Fruit fly (Drosophila melanogaster) whole organism, embryonic: ENCODE measurements around the gene CG10011.

ENCODE experiments used
- Atf-2 ChIP-seq: fragments of 200-800 bp; sonication (Bioruptor generic); optimal IDR thresholded peaks from 2 replicates; lab custom pipeline; 2016; ENCODE audit warnings: missing biosample characterization, missing genetic modification characterization
- Atf3 ChIP-seq: fragments of 200-800 bp; sonication (Bioruptor generic); optimal IDR thresholded peaks from 3 replicates; lab custom pipeline; 2016; ENCODE audit warnings: missing biosample characterization, missing genetic modification characterization
- Atf6 ChIP-seq: fragments of 200-800 bp; sonication (Bioruptor generic); IDR thresholded peaks from 2 replicates; pipeline ENCODE4 v1.3.6; 2022; ENCODE audit warnings: missing biosample characterization, missing genetic modification characterization
- Bdp1 ChIP-seq: fragments of 200-800 bp; sonication (Bioruptor generic); optimal IDR thresholded peaks from 3 replicates; lab custom pipeline; 2016; ENCODE audit warnings: missing biosample characterization, missing genetic modification characterization
- Blimp-1 ChIP-seq: fragments of 200-800 bp; sonication (Bioruptor generic); optimal IDR thresholded peaks from 3 replicates; lab custom pipeline; 2018; ENCODE audit warnings: missing biosample characterization, missing genetic modification characterization, mild to moderate bottlenecking, moderate library complexity, missing genetic modification reagents
- CG11247 ChIP-seq: fragments of 200-800 bp; sonication (Bioruptor generic); IDR thresholded peaks from 2 replicates; pipeline ENCODE4 v1.3.6; 2022; ENCODE audit warnings: missing biosample characterization, missing genetic modification characterization
- CG14050 ChIP-seq: fragments of 200-800 bp; sonication (Bioruptor generic); IDR thresholded peaks from 3 replicates; pipeline ENCODE4 v1.3.6; 2022; ENCODE audit warnings: missing biosample characterization, missing genetic modification characterization
- CG14441 ChIP-seq: fragments of 200-800 bp; sonication (Bioruptor generic); IDR thresholded peaks from 2 replicates; pipeline ENCODE4 v1.3.6; 2022; ENCODE audit warnings: missing biosample characterization, missing genetic modification characterization
- CG14965 ChIP-seq: fragments of 200-800 bp; sonication (Bioruptor generic); optimal IDR thresholded peaks from 2 replicates; lab custom pipeline; 2016; ENCODE audit warnings: missing biosample characterization, missing genetic modification characterization, borderline replicate concordance
- CG1602 ChIP-seq: fragments of 200-800 bp; sonication (Bioruptor generic); optimal IDR thresholded peaks from 3 replicates; lab custom pipeline; 2016; ENCODE audit warnings: missing biosample characterization, missing genetic modification characterization
- CG17328 ChIP-seq: fragments of 200-800 bp; sonication (Bioruptor generic); IDR thresholded peaks from 2 replicates; pipeline ENCODE4 v1.3.6; 2022; ENCODE audit warnings: missing biosample characterization, missing genetic modification characterization
- CG17361 ChIP-seq: fragments of 200-800 bp; sonication (Bioruptor generic); IDR thresholded peaks from 3 replicates; pipeline ENCODE4 v1.3.6; 2022; ENCODE audit warnings: missing biosample characterization, missing genetic modification characterization
- CG17612 ChIP-seq: fragments of 200-800 bp; sonication (Bioruptor generic); IDR thresholded peaks from 2 replicates; pipeline ENCODE4 v1.3.6; 2022; ENCODE audit warnings: missing biosample characterization, missing genetic modification characterization
- CG2889 ChIP-seq: fragments of 200-800 bp; sonication (Bioruptor generic); IDR thresholded peaks from 3 replicates; pipeline ENCODE4 v1.3.6; 2022; ENCODE audit warnings: missing biosample characterization, missing genetic modification characterization
- CG31224 ChIP-seq: fragments of 200-800 bp; sonication (Bioruptor generic); IDR thresholded peaks from 2 replicates; pipeline ENCODE4 v1.3.6; 2022; ENCODE audit warnings: missing biosample characterization, missing genetic modification characterization
- CG5180 ChIP-seq: fragments of 200-800 bp; sonication (Bioruptor generic); optimal IDR thresholded peaks from 3 replicates; lab custom pipeline; 2017; ENCODE audit warnings: missing biosample characterization, missing genetic modification characterization, mild to moderate bottlenecking, moderate library complexity, missing genetic modification reagents
- CG6254 ChIP-seq: fragments of 200-800 bp; sonication (Bioruptor generic); optimal IDR thresholded peaks from 3 replicates; lab custom pipeline; 2017; ENCODE audit warnings: mild to moderate bottlenecking, missing biosample characterization, missing genetic modification reagents, missing genetic modification characterization
- CG6683 ChIP-seq: fragments of 200-800 bp; sonication (Bioruptor generic); optimal IDR thresholded peaks from 2 replicates; lab custom pipeline; 2017; ENCODE audit warnings: missing biosample characterization, mild to moderate bottlenecking, missing genetic modification characterization, missing genetic modification reagents
- CG7357 ChIP-seq: fragments of 200-800 bp; sonication (Bioruptor generic); IDR thresholded peaks from 3 replicates; pipeline ENCODE4 v1.3.6; 2022; ENCODE audit warnings: missing biosample characterization, missing genetic modification characterization
- CG9876 ChIP-seq: fragments of 200-800 bp; sonication (Bioruptor generic); optimal IDR thresholded peaks from 2 replicates; lab custom pipeline; 2016; ENCODE audit warnings: missing biosample characterization, missing genetic modification characterization
- Dfd ChIP-seq, 2 experiments: fragments of >200 bp; optimal IDR thresholded peaks; 2 replicates each; lab custom pipeline; 2017; ENCODE audit warnings: missing biosample characterization in 2 of 2, missing genetic modification characterization in 2 of 2
- Dip2 ChIP-seq: fragments of 200-800 bp; sonication (Bioruptor generic); IDR thresholded peaks from 2 replicates; pipeline ENCODE4 v1.3.6; 2022; ENCODE audit warnings: missing biosample characterization, missing genetic modification characterization
- Doc3 ChIP-seq: fragments of 200-800 bp; sonication (Bioruptor generic); IDR thresholded peaks from 3 replicates; pipeline ENCODE4 v1.3.6; 2022; ENCODE audit warnings: missing biosample characterization, missing genetic modification characterization; ENCODE audit not compliant: partially characterized antibody
- Dp ChIP-seq: fragments of 200-800 bp; sonication (Bioruptor generic); optimal IDR thresholded peaks from 2 replicates; lab custom pipeline; 2018; ENCODE audit warnings: missing biosample characterization, mild to moderate bottlenecking, missing genetic modification characterization, moderate library complexity
- Dref ChIP-seq: fragments of 200-800 bp; sonication (Bioruptor generic); IDR thresholded peaks from 2 replicates; pipeline ENCODE4 v1.3.6; 2022; ENCODE audit warnings: missing biosample characterization, missing genetic modification characterization
- H2.0 ChIP-seq: fragments of 200-800 bp; sonication (Bioruptor generic); IDR thresholded peaks from 2 replicates; pipeline ENCODE4 v1.3.6; 2022; ENCODE audit warnings: missing biosample characterization, missing genetic modification characterization
- Hr51 ChIP-seq, 2 experiments: fragments of 200-800 bp; sonication (Bioruptor generic); optimal IDR thresholded peaks; 2 replicates in 1 of 2; 3 replicates in 1 of 2; lab custom pipeline; 2016 to 2018; ENCODE audit warnings: missing biosample characterization in 2 of 2, missing genetic modification characterization in 2 of 2, mild to moderate bottlenecking in 1 of 2, moderate library complexity in 1 of 2
- MBD-R2 ChIP-seq: fragments of 200-800 bp; sonication (Bioruptor generic); IDR thresholded peaks from 2 replicates; pipeline ENCODE4 v1.3.6; 2022; ENCODE audit warnings: missing biosample characterization, missing genetic modification characterization
- Oaz ChIP-seq: fragments of 200-800 bp; sonication (Bioruptor generic); IDR thresholded peaks from 2 replicates; pipeline ENCODE4 v1.3.6; 2022; ENCODE audit warnings: missing biosample characterization, missing genetic modification characterization
- Sry-β ChIP-seq: fragments of 200-800 bp; sonication (Bioruptor generic); optimal IDR thresholded peaks from 2 replicates; lab custom pipeline; 2018; ENCODE audit warnings: missing biosample characterization, mild to moderate bottlenecking, missing genetic modification characterization, moderate library complexity
- Trl ChIP-seq, 3 experiments: fragments of >200 bp in 2 of 3; fragments of 200-800 bp in 1 of 3; sonication (Bioruptor generic) in 1 of 3; optimal IDR thresholded peaks; 2 replicates in 1 of 3; 3 replicates in 2 of 3; lab custom pipeline; 2016 to 2017; ENCODE audit warnings: missing biosample characterization in 1 of 3, missing genetic modification characterization in 1 of 3
- bcd ChIP-seq: fragments of 200-800 bp; sonication (Bioruptor generic); optimal IDR thresholded peaks from 2 replicates; lab custom pipeline; 2017; ENCODE audit warnings: missing biosample characterization, mild to moderate bottlenecking, missing genetic modification characterization
- cas ChIP-seq: fragments of 200-800 bp; sonication (Bioruptor generic); IDR thresholded peaks from 2 replicates; pipeline ENCODE4 v1.3.6; 2022; ENCODE audit warnings: missing biosample characterization, missing genetic modification characterization
- chm ChIP-seq: fragments of 200-800 bp; sonication (Bioruptor generic); IDR thresholded peaks from 2 replicates; pipeline ENCODE4 v1.3.6; 2022; ENCODE audit warnings: missing biosample characterization, missing genetic modification characterization
- da ChIP-seq: fragments of 200-800 bp; sonication (Bioruptor generic); optimal IDR thresholded peaks from 2 replicates; lab custom pipeline; 2016; ENCODE audit warnings: missing biosample characterization, missing genetic modification characterization
- dimm ChIP-seq: fragments of 200-800 bp; sonication (Bioruptor generic); IDR thresholded peaks from 2 replicates; pipeline ENCODE4 v1.3.6; 2022; ENCODE audit warnings: missing biosample characterization, missing genetic modification characterization
- dpn ChIP-seq, 2 experiments: fragments of 200-800 bp; sonication (Bioruptor generic); optimal IDR thresholded peaks; 3 replicates each; lab custom pipeline; 2016; ENCODE audit warnings: missing biosample characterization in 2 of 2, missing genetic modification characterization in 2 of 2
- dysf ChIP-seq: fragments of 200-800 bp; sonication (Bioruptor generic); IDR thresholded peaks from 3 replicates; pipeline ENCODE4 v1.3.6; 2022; ENCODE audit warnings: missing biosample characterization, missing genetic modification characterization
- ems ChIP-seq: fragments of 200-800 bp; sonication (Bioruptor generic); optimal IDR thresholded peaks from 3 replicates; lab custom pipeline; 2016; ENCODE audit warnings: missing biosample characterization, missing genetic modification characterization
- gsb-n ChIP-seq: fragments of 200-800 bp; sonication (Bioruptor generic); optimal IDR thresholded peaks from 3 replicates; lab custom pipeline; 2018; ENCODE audit warnings: missing biosample characterization, mild to moderate bottlenecking, missing genetic modification characterization
- hb ChIP-seq: fragments of 200-800 bp; sonication (Bioruptor generic); IDR thresholded peaks from 3 replicates; pipeline ENCODE4 v1.3.6; 2022; ENCODE audit warnings: missing biosample characterization, missing genetic modification characterization; ENCODE audit not compliant: partially characterized antibody
- lmd ChIP-seq: fragments of 200-800 bp; sonication (Bioruptor generic); IDR thresholded peaks from 2 replicates; pipeline ENCODE4 v1.3.6; 2022; ENCODE audit warnings: missing biosample characterization, missing genetic modification characterization
- nau ChIP-seq: fragments of 200-800 bp; sonication (Bioruptor generic); optimal IDR thresholded peaks from 3 replicates; lab custom pipeline; 2017; ENCODE audit warnings: missing biosample characterization, mild to moderate bottlenecking, missing genetic modification characterization, missing genetic modification reagents
- pb ChIP-seq: fragments of 200-800 bp; sonication (Bioruptor generic); optimal IDR thresholded peaks from 3 replicates; lab custom pipeline; 2016; ENCODE audit warnings: missing biosample characterization, missing genetic modification characterization
- pum ChIP-seq: fragments of 200-800 bp; sonication (Bioruptor generic); optimal IDR thresholded peaks from 2 replicates; lab custom pipeline; 2016; ENCODE audit warnings: missing biosample characterization, missing genetic modification characterization
- rib ChIP-seq: fragments of 200-800 bp; sonication (Bioruptor generic); IDR thresholded peaks from 2 replicates; pipeline ENCODE4 v1.3.6; 2022; ENCODE audit warnings: missing biosample characterization, missing genetic modification characterization
- sqz ChIP-seq: fragments of 200-800 bp; sonication (Bioruptor generic); optimal IDR thresholded peaks from 3 replicates; lab custom pipeline; 2018; ENCODE audit warnings: missing biosample characterization, mild to moderate bottlenecking, missing genetic modification characterization
- stwl ChIP-seq: fragments of 200-800 bp; sonication (Bioruptor generic); optimal IDR thresholded peaks from 3 replicates; lab custom pipeline; 2018; ENCODE audit warnings: missing biosample characterization, mild to moderate bottlenecking, missing genetic modification characterization, moderate library complexity
- tin ChIP-seq: fragments of 200-800 bp; sonication (Bioruptor generic); optimal IDR thresholded peaks from 3 replicates; lab custom pipeline; 2016; ENCODE audit warnings: missing biosample characterization, missing genetic modification characterization
- trh ChIP-seq: fragments of 200-800 bp; sonication (Bioruptor generic); optimal IDR thresholded peaks from 2 replicates; lab custom pipeline; 2016; ENCODE audit warnings: missing biosample characterization, missing genetic modification characterization
- usp ChIP-seq: fragments of >200 bp; optimal IDR thresholded peaks from 2 replicates; lab custom pipeline; 2017; ENCODE audit warnings: missing biosample characterization, missing genetic modification characterization
- wor ChIP-seq: fragments of 200-800 bp; sonication (Bioruptor generic); IDR thresholded peaks from 2 replicates; pipeline ENCODE4 v1.3.6; 2022; ENCODE audit warnings: missing biosample characterization, missing genetic modification characterization

Gene CG10011

DNA sequence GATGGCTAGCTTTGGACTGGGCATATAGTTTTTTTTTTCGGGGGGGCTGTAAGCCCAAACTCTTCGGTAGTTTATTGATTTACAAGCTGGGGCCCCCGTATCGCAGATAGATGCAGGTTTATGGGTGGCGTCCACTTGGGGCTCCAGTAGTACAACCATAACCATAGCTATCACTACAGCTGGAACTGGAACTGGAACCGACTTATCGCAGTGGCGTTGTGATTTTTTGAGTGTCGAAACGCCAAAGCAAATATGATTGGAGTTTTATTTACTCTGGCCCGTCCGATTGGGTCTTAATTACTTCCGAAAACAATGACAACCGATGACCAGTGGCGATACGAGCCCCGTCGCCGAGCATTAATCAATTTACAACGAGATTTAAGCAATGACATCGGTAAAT lies 44.4 kb downstream of the CG10011 start (continued):
- TF ChIP-seq CG14965 (GFP tag; lab: Kevin White, UChicago) (no peak), stwl (tag; lab: Kevin White, UChicago) (no peak), CG17361 (GFP tag; lab: Robert Waterston, UW) (no peak), usp (GFP tag; lab: Kevin White, UChicago) (no peak), Atf-2 (GFP tag; lab: Kevin White, UChicago) (no peak), tin (GFP tag; lab: Kevin White, UChicago) (no peak), gsb-n (no peak), pb (no peak), Sry-β (GFP tag; lab: Kevin White, UChicago) (peak; percentile 9), cas (GFP tag; lab: Robert Waterston, UW) (no peak), rib (GFP tag; lab: Robert Waterston, UW) (0 out of 2 replicates have a peak, but pooled peaks have one; percentile 22), MBD-R2 (GFP tag; lab: Robert Waterston, UW) (no peak), dimm (GFP tag; lab: Robert Waterston, UW) (no peak), nau (GFP tag; lab: Kevin White, UChicago) (peak; percentile 60), CG31224 (GFP tag; lab: Robert Waterston, UW) (peak; percentile 20; the same call in 1 of the 2 replicates), dpn (GFP tag; optimal IDR thresholded peaks at IDR 0.05; lab: Kevin White, UChicago) (no peak), CG6683 (GFP tag; lab: Kevin White, UChicago) (no peak), CG5180 (GFP tag; lab: Kevin White, UChicago) (peak; percentile 47), wor (GFP tag; lab: Robert Waterston, UW) (no peak), CG2889 (no peak), Atf3 (no peak), CG14441 (GFP tag; lab: Robert Waterston, UW) (peak; percentile 20; the same call in 1 of the 2 replicates), Dfd (GFP tag; optimal IDR thresholded peaks at IDR 0.05; lab: Kevin White, UChicago) (no peak), CG1602 (GFP tag; lab: Kevin White, UChicago) (no peak), dysf (GFP tag; lab: Robert Waterston, UW) (no peak), bcd (GFP tag; lab: Kevin White, UChicago) (peak; percentile 33), Dp (no peak), trh (GFP tag; lab: Kevin White, UChicago) (no peak), Hr51 (GFP tag; optimal IDR thresholded peaks at IDR 0.05; lab: Kevin White, UChicago) (no peak), Trl (optimal IDR thresholded peaks at IDR 0.05; lab: Kevin White, UChicago) (no peak), Trl (GFP tag; optimal IDR thresholded peaks at IDR 0.05; lab: Kevin White, UChicago) (peak; percentile 17), hb (GFP tag; lab: Robert Waterston, UW) (no peak), da (no peak), sqz (peak; percentile 57), ems (GFP tag; lab: Kevin White, UChicago) (no peak), pum (no peak), CG6254 (GFP tag; lab: Kevin White, UChicago) (peak; percentile 68), Bdp1 (GFP tag; lab: Kevin White, UChicago) (no peak), H2.0 (GFP tag; lab: Robert Waterston, UW) (no peak), CG17612 (GFP tag; lab: Robert Waterston, UW) (no peak), Dip2 (GFP tag; lab: Robert Waterston, UW) (no peak), chm (GFP tag; lab: Robert Waterston, UW) (no peak), CG9876 (no peak), CG17328 (no peak), CG14050 (GFP tag; lab: Robert Waterston, UW) (0 out of 3 replicates have a peak, but pooled peaks have one; percentile 30), Oaz (GFP tag; lab: Robert Waterston, UW) (no peak), lmd (GFP tag; lab: Robert Waterston, UW) (no peak), Atf6 (GFP tag; lab: Robert Waterston, UW) (0 out of 2 replicates have a peak, but pooled peaks have one; percentile 31), CG11247 (GFP tag; lab: Robert Waterston, UW) (peak; percentile 46; the same call in 1 of the 2 replicates), Blimp-1 (GFP tag; lab: Kevin White, UChicago) (peak; percentile 39), CG7357 (GFP tag; lab: Robert Waterston, UW) (no peak), Doc3 (GFP tag; lab: Robert Waterston, UW) (no peak), Dref (GFP tag; lab: Robert Waterston, UW) (no peak)
